Worm (Caenorhabditis elegans): ENCODE results near the gene xpo-1.

- TF ChIP-seq unc-39 (tag; optimal IDR thresholded peaks at IDR 0.05) (no peak), mep-1 (tag; optimal IDR thresholded peaks at IDR 0.05) (no peak), snpc-4 (tag; optimal IDR thresholded peaks at IDR 0.05) (no peak), elt-1 (tag; optimal IDR thresholded peaks at IDR 0.05; ENCODE audit: borderline replicate concordance, insufficient read depth) (no peak), ztf-11 (tag; optimal IDR thresholded peaks at IDR 0.05) (no peak), sptf-1 (tag; optimal IDR thresholded peaks at IDR 0.05) (no peak), sem-2 (GFP tag; optimal IDR thresholded peaks at IDR 0.05) (no peak), lsy-2 (tag; optimal IDR thresholded peaks at IDR 0.05) (no peak), pha-4 (tag; optimal IDR thresholded peaks at IDR 0.05) (no peak), nhr-28 (tag; optimal IDR thresholded peaks at IDR 0.05) (no peak)
These were observed 1.3 kb upstream of the xpo-1 start for ce11 chrV:7803563-7803962.
